Worm (Caenorhabditis elegans): ENCODE results near the gene W03H9.2.
A peak's percentile ranks its signal among the peaks of the same experiment; 100 is the strongest.

The W03H9.2 gene

ce11 chrII:14097518-14097917 lies 46.2 kb downstream of the W03H9.2 start, which contains the start of gene Y39G8C.2:
Gene Y39G8C.2 (minus strand): TSS chrII:14097618.
- no peak for TF ChIP-seq F49E8.2 (tag; optimal IDR thresholded peaks at IDR 0.05; ENCODE audit: insufficient read depth)
- TF ChIP-seq nhr-27 (tag; optimal IDR thresholded peaks at IDR 0.05) = no peak
- no peak for TF ChIP-seq mes-4 (tag; optimal IDR thresholded peaks at IDR 0.05)
- TF ChIP-seq ceh-91 (GFP tag; IDR thresholded peaks at IDR 0.05) = no peak
- no peak for TF ChIP-seq atf-7 (tag; optimal IDR thresholded peaks at IDR 0.05)
- TF ChIP-seq ztf-18 (tag; optimal IDR thresholded peaks at IDR 0.05) = no peak
- TF ChIP-seq T26A5.8 (tag; optimal IDR thresholded peaks at IDR 0.05) = no peak
- no peak for TF ChIP-seq Y79H2A.3 (GFP tag; conservative IDR thresholded peaks at IDR 0.05)
- no peak for TF ChIP-seq cebp-2 (GFP tag; IDR thresholded peaks at IDR 0.05)
- TF ChIP-seq efl-1 (GFP tag; optimal IDR thresholded peaks at IDR 0.05) = no peak
- TF ChIP-seq lsy-27 (tag; optimal IDR thresholded peaks at IDR 0.05; ENCODE audit: borderline replicate concordance, insufficient read depth) = no peak
- TF ChIP-seq lsl-1 (GFP tag; optimal IDR thresholded peaks at IDR 0.05) = no peak
- TF ChIP-seq ztf-28 (GFP tag; IDR thresholded peaks at IDR 0.05) = no peak
- TF ChIP-seq Y53G8AR.9 (GFP tag; conservative IDR thresholded peaks at IDR 0.05) = no peak

- TF ChIP-seq pha-4 (tag; optimal IDR thresholded peaks at IDR 0.05) (no peak), Y53G8AR.9 (GFP tag; conservative IDR thresholded peaks at IDR 0.05) (no peak), lir-1 (GFP tag; conservative IDR thresholded peaks at IDR 0.05) (no peak), ets-4 (GFP tag; optimal IDR thresholded peaks at IDR 0.05) (no peak), ceh-91 (GFP tag; IDR thresholded peaks at IDR 0.05) (no peak), hsf-1 (GFP tag; IDR thresholded peaks at IDR 0.05) (no peak), zfh-2 (GFP tag; conservative IDR thresholded peaks at IDR 0.05) (peak; percentile 81), snpc-4 (GFP tag; optimal IDR thresholded peaks at IDR 0.05) (no peak), snpc-4 (tag; optimal IDR thresholded peaks at IDR 0.05) (peak in 2 of 4 experiments; percentile 26 to 46), egrh-3 (GFP tag; IDR thresholded peaks at IDR 0.05) (peak; percentile 35; the same call in 1 of the 2 replicates), lsy-27 (tag; optimal IDR thresholded peaks at IDR 0.05; ENCODE audit: borderline replicate concordance, insufficient read depth) (no peak), cebp-2 (GFP tag; IDR thresholded peaks at IDR 0.05) (no peak)
Observed at ce11 chrII:14096814-14097213, 46.9 kb downstream of the W03H9.2 start.

- TF ChIP-seq egrh-3 (GFP tag; IDR thresholded peaks at IDR 0.05) (peak; percentile 44; the same call in 1 of the 2 replicates), ztf-28 (GFP tag; IDR thresholded peaks at IDR 0.05) (no peak), lin-26 (GFP tag; IDR thresholded peaks at IDR 0.05) (no peak), zfh-2 (GFP tag; conservative IDR thresholded peaks at IDR 0.05) (peak; percentile 69), snpc-1.1 (tag; optimal IDR thresholded peaks at IDR 0.05; ENCODE audit: insufficient read depth) (no peak), F39B2.1 (GFP tag; IDR thresholded peaks at IDR 0.05) (no peak)
Observed at ce11 chrII:14095875-14096274, 47.8 kb downstream of the W03H9.2 start.

- TF ChIP-seq ama-1 (optimal IDR thresholded peaks at IDR 0.05) = no peak
- TF ChIP-seq ama-1 (GFP tag; optimal IDR thresholded peaks at IDR 0.05) = no peak
- TF ChIP-seq zim-3 (tag; optimal IDR thresholded peaks at IDR 0.05) = no peak
- no peak for TF ChIP-seq lir-1 (GFP tag; conservative IDR thresholded peaks at IDR 0.05)
- no peak for TF ChIP-seq mel-28 (tag; optimal IDR thresholded peaks at IDR 0.05; ENCODE audit: borderline replicate concordance)
- TF ChIP-seq ceh-58 (GFP tag; IDR thresholded peaks at IDR 0.05) = no peak
- TF ChIP-seq egrh-3 (GFP tag; IDR thresholded peaks at IDR 0.05) = no peak
- no peak for TF ChIP-seq nhr-80 (tag; optimal IDR thresholded peaks at IDR 0.05)
- TF ChIP-seq sptf-2 (GFP tag; optimal IDR thresholded peaks at IDR 0.05) = no peak
- TF ChIP-seq F49E8.2 (tag; optimal IDR thresholded peaks at IDR 0.05; ENCODE audit: insufficient read depth) = no peak
- TF ChIP-seq atf-7 (tag; optimal IDR thresholded peaks at IDR 0.05) = no peak
- TF ChIP-seq madf-8 (GFP tag; conservative IDR thresholded peaks at IDR 0.05) = no peak
Observed at ce11 chrII:14094590-14094989, 49.1 kb downstream of the W03H9.2 start, which contains the start of gene col-87. Gene col-87 (minus strand): TSS chrII:14094690.

Measured in whole organism, young adult.